Worm (Caenorhabditis elegans) whole organism, young adult: ENCODE measurements around the gene Y47D3A.31.

Source experiments
- B0336.3 ChIP-seq: fragments of 200-800 bp; sonication (Bioruptor generic); IDR thresholded peaks from 2 replicates; pipeline ENCODE4 v1.3.6; 2022; ENCODE audit warnings: missing genetic modification characterization, missing compliant biosample characterization
- C17E4.6 ChIP-seq: fragments of 200-800 bp; sonication (Bioruptor generic); IDR thresholded peaks from 2 replicates; pipeline ENCODE4 v1.3.6; 2022; ENCODE audit warnings: missing genetic modification reagents, missing genetic modification characterization, missing compliant biosample characterization
- D2030.7 ChIP-seq: fragments of 200-800 bp; sonication (Bioruptor generic); IDR thresholded peaks from 2 replicates; pipeline ENCODE4 v1.3.6; 2022; ENCODE audit warnings: missing genetic modification reagents, missing genetic modification characterization, missing compliant biosample characterization
- F10E7.11 ChIP-seq: sonication (generic microtip); optimal IDR thresholded peaks from 2 replicates; lab custom pipeline; 2017; ENCODE audit warnings: mild to moderate bottlenecking, missing genetic modification characterization, moderate library complexity, missing compliant biosample characterization
- F33H1.4 ChIP-seq: fragments of 200-800 bp; sonication (Bioruptor generic); IDR thresholded peaks from 2 replicates; pipeline ENCODE4 v1.3.6; 2022; ENCODE audit warnings: missing genetic modification reagents, missing genetic modification characterization, missing compliant biosample characterization
- F37B4.10 ChIP-seq: fragments of 200-800 bp; sonication (Bioruptor generic); IDR thresholded peaks from 2 replicates; pipeline ENCODE4 v1.3.6; 2022; ENCODE audit warnings: missing genetic modification characterization, missing compliant biosample characterization
- F49E8.2 ChIP-seq: sonication (generic microtip); optimal IDR thresholded peaks from 3 replicates; lab custom pipeline; 2017; ENCODE audit warnings: missing genetic modification characterization, mild to moderate bottlenecking, missing compliant biosample characterization, antibody characterized with exemption, moderate library complexity; ENCODE audit not compliant: insufficient read depth
- F57A8.1 ChIP-seq: fragments of 200-800 bp; sonication (Bioruptor generic); optimal IDR thresholded peaks from 2 replicates; lab custom pipeline; 2018; ENCODE audit warnings: mild to moderate bottlenecking, missing genetic modification characterization, moderate library complexity, missing compliant biosample characterization
- K11D2.4 ChIP-seq: fragments of 200-800 bp; sonication (Bioruptor generic); IDR thresholded peaks from 2 replicates; pipeline ENCODE4 v1.3.6; 2022; ENCODE audit warnings: missing genetic modification reagents, missing genetic modification characterization, missing compliant biosample characterization
- T07F8.4 ChIP-seq: sonication (generic microtip); optimal IDR thresholded peaks from 2 replicates; lab custom pipeline; 2016; ENCODE audit warnings: mild to moderate bottlenecking, missing genetic modification characterization, moderate library complexity, missing compliant biosample characterization
- Y53G8AR.9 ChIP-seq: fragments of 200-800 bp; sonication (Bioruptor generic); conservative IDR thresholded peaks from 2 replicates; pipeline ENCODE4 v1.3.6; 2022; ENCODE audit warnings: missing genetic modification reagents, missing genetic modification characterization, missing compliant biosample characterization
- Y95B8A.8 ChIP-seq: fragments of 200-800 bp; sonication (Bioruptor generic); IDR thresholded peaks from 2 replicates; pipeline ENCODE4 v1.3.6; 2022; ENCODE audit warnings: missing genetic modification reagents, missing genetic modification characterization, missing compliant biosample characterization
- akir-1 ChIP-seq: fragments of 200-800 bp; sonication (Bioruptor generic); optimal IDR thresholded peaks from 2 replicates; lab custom pipeline; 2018; ENCODE audit warnings: mild to moderate bottlenecking, missing genetic modification characterization, moderate library complexity, missing compliant biosample characterization
- ama-1 ChIP-seq, 3 experiments: fragments of 150-350 bp in 1 of 3; sonication (generic microtip) in 2 of 3; optimal IDR thresholded peaks; 2 replicates each; lab custom pipeline; 2014 to 2018; ENCODE audit warnings: missing biosample characterization in 2 of 3, missing genetic modification characterization in 2 of 3, missing genetic modification reagents in 2 of 3
- aptf-2 ChIP-seq: fragments of 200-800 bp; sonication (Bioruptor generic); conservative IDR thresholded peaks from 2 replicates; pipeline ENCODE4 v1.3.6; 2022; ENCODE audit warnings: missing genetic modification reagents, missing genetic modification characterization, missing compliant biosample characterization
- aptf-3 ChIP-seq: fragments of 200-800 bp; sonication (Bioruptor generic); IDR thresholded peaks from 2 replicates; pipeline ENCODE4 v1.3.6; 2022; ENCODE audit warnings: missing genetic modification characterization, missing compliant biosample characterization
- atf-7 ChIP-seq: sonication (generic microtip); optimal IDR thresholded peaks from 2 replicates; lab custom pipeline; 2017; ENCODE audit warnings: mild to moderate bottlenecking, missing genetic modification characterization, missing compliant biosample characterization
- attf-3 ChIP-seq: fragments of 200-800 bp; sonication (Bioruptor generic); conservative IDR thresholded peaks from 2 replicates; pipeline ENCODE4 v1.3.6; 2022; ENCODE audit warnings: missing genetic modification reagents, missing genetic modification characterization, missing compliant biosample characterization
- attf-5 ChIP-seq: fragments of 200-800 bp; sonication (Bioruptor generic); optimal IDR thresholded peaks from 2 replicates; lab custom pipeline; 2018; ENCODE audit warnings: mild to moderate bottlenecking, missing genetic modification characterization, missing compliant biosample characterization
- cebp-1 ChIP-seq, 2 experiments: fragments of 200-800 bp in 1 of 2; sonication (Bioruptor generic) in 1 of 2; sonication (generic microtip) in 1 of 2; IDR thresholded peaks in 1 of 2; optimal IDR thresholded peaks in 1 of 2; 2 replicates each; pipeline versions ENCODE4 v1.3.6 to Lab custom; 2017 to 2022; ENCODE audit warnings: missing compliant biosample characterization in 2 of 2, missing genetic modification characterization in 2 of 2, mild to moderate bottlenecking in 1 of 2, missing genetic modification reagents in 1 of 2, moderate library complexity in 1 of 2
- ceh-79 ChIP-seq: sonication (generic microtip); optimal IDR thresholded peaks from 2 replicates; lab custom pipeline; 2017; ENCODE audit warnings: mild to moderate bottlenecking, missing genetic modification characterization, missing compliant biosample characterization
- chd-7 ChIP-seq: sonication (generic microtip); optimal IDR thresholded peaks from 2 replicates; lab custom pipeline; 2016; ENCODE audit warnings: mild to moderate bottlenecking, missing genetic modification characterization, moderate library complexity, missing compliant biosample characterization
- die-1 ChIP-seq: sonication (generic microtip); optimal IDR thresholded peaks from 2 replicates; lab custom pipeline; 2016; ENCODE audit warnings: missing genotype, mild to moderate bottlenecking, missing genetic modification characterization, missing compliant biosample characterization
- dpff-1 ChIP-seq: sonication (generic microtip); optimal IDR thresholded peaks from 2 replicates; lab custom pipeline; 2017; ENCODE audit warnings: mild to moderate bottlenecking, missing genetic modification characterization, missing compliant biosample characterization
- fkh-3 ChIP-seq: sonication (generic microtip); optimal IDR thresholded peaks from 2 replicates; lab custom pipeline; 2016; ENCODE audit warnings: mild to moderate bottlenecking, missing genetic modification characterization, missing compliant biosample characterization
- gei-17 ChIP-seq: fragments of 200-800 bp; sonication (Bioruptor generic); optimal IDR thresholded peaks from 2 replicates; lab custom pipeline; 2018; ENCODE audit warnings: mild to moderate bottlenecking, missing genetic modification characterization, missing compliant biosample characterization
- hlh-26 ChIP-seq: fragments of 200-800 bp; sonication (Bioruptor generic); conservative IDR thresholded peaks from 2 replicates; pipeline ENCODE4 v1.3.6; 2022; ENCODE audit warnings: missing genetic modification reagents, missing genetic modification characterization, missing compliant biosample characterization
- hmg-20 ChIP-seq: fragments of 200-800 bp; sonication (Bioruptor generic); IDR thresholded peaks from 2 replicates; pipeline ENCODE4 v1.3.6; 2022; ENCODE audit warnings: missing genetic modification reagents, missing genetic modification characterization, missing compliant biosample characterization
- hsf-1 ChIP-seq: fragments of 200-800 bp; sonication (Bioruptor generic); IDR thresholded peaks from 2 replicates; pipeline ENCODE4 v1.3.6; 2022; ENCODE audit warnings: missing genetic modification reagents, missing genetic modification characterization, missing compliant biosample characterization
- lag-1 ChIP-seq: fragments of 200-800 bp; sonication (Bioruptor generic); IDR thresholded peaks from 2 replicates; pipeline ENCODE4 v1.3.6; 2022; ENCODE audit warnings: missing genetic modification reagents, missing genetic modification characterization, missing compliant biosample characterization
- let-607 ChIP-seq, 2 experiments: fragments of 200-800 bp in 1 of 2; sonication (Bioruptor generic) in 1 of 2; sonication (generic microtip) in 1 of 2; optimal IDR thresholded peaks; 2 replicates each; lab custom pipeline; 2016 to 2018; ENCODE audit warnings: mild to moderate bottlenecking in 2 of 2, missing compliant biosample characterization in 2 of 2, missing genetic modification characterization in 2 of 2, moderate library complexity in 2 of 2, missing genotype in 1 of 2
- lin-35 ChIP-seq, 3 experiments: fragments of 150-350 bp in 2 of 3; sonication (generic microtip) in 1 of 3; optimal IDR thresholded peaks; 2 replicates each; lab custom pipeline; 2014 to 2018; ENCODE audit warnings: missing biosample characterization in 3 of 3, missing genetic modification characterization in 3 of 3, missing genetic modification reagents in 3 of 3
- nfyb-1 ChIP-seq: fragments of 200-800 bp; sonication (Bioruptor generic); IDR thresholded peaks from 2 replicates; pipeline ENCODE4 v1.3.6; 2022; ENCODE audit warnings: missing genetic modification reagents, missing genetic modification characterization, missing compliant biosample characterization
- nhr-120 ChIP-seq: fragments of 200-800 bp; sonication (Bioruptor generic); IDR thresholded peaks from 2 replicates; pipeline ENCODE4 v1.3.6; 2022; ENCODE audit warnings: missing genetic modification characterization, missing compliant biosample characterization
- nhr-80 ChIP-seq: sonication (generic microtip); optimal IDR thresholded peaks from 2 replicates; lab custom pipeline; 2016; ENCODE audit warnings: missing genetic modification characterization, missing compliant biosample characterization
- nhr-90 ChIP-seq: sonication (generic microtip); optimal IDR thresholded peaks from 2 replicates; lab custom pipeline; 2016; ENCODE audit warnings: missing genotype, mild to moderate bottlenecking, missing genetic modification characterization, missing compliant biosample characterization
- pbrm-1 ChIP-seq: fragments of 200-800 bp; sonication (Bioruptor generic); IDR thresholded peaks from 2 replicates; pipeline ENCODE4 v1.3.6; 2022; ENCODE audit warnings: missing genetic modification reagents, missing genetic modification characterization, missing compliant biosample characterization
- pha-4 ChIP-seq: fragments of 150-350 bp; sonication (generic microtip); optimal IDR thresholded peaks from 2 replicates; lab custom pipeline; 2014; ENCODE audit warnings: missing biosample characterization, missing genetic modification reagents, missing genetic modification characterization
- rec-8 ChIP-seq, 2 experiments: sonication (generic microtip); optimal IDR thresholded peaks; 2 replicates each; lab custom pipeline; 2016; ENCODE audit warnings: mild to moderate bottlenecking in 2 of 2, missing genetic modification characterization in 2 of 2, missing genetic modification reagents in 2 of 2, missing genotype in 2 of 2, missing biosample characterization in 1 of 2, missing compliant biosample characterization in 1 of 2, moderate library complexity in 1 of 2
- rpc-1 ChIP-seq, 2 experiments: fragments of 150-350 bp in 1 of 2; sonication (generic microtip) in 1 of 2; optimal IDR thresholded peaks; 2 replicates each; lab custom pipeline; 2014 to 2018; ENCODE audit warnings: missing biosample characterization in 1 of 2, missing genetic modification characterization in 1 of 2, missing genetic modification reagents in 1 of 2, missing genotype in 1 of 2
- sdz-38 ChIP-seq: sonication (generic microtip); optimal IDR thresholded peaks from 2 replicates; lab custom pipeline; 2016; ENCODE audit warnings: missing genotype, missing genetic modification characterization, missing compliant biosample characterization
- sea-2 ChIP-seq: fragments of 200-800 bp; sonication (Bioruptor generic); IDR thresholded peaks from 2 replicates; pipeline ENCODE4 v1.3.6; 2022; ENCODE audit warnings: missing genetic modification characterization, missing compliant biosample characterization
- somi-1 ChIP-seq: fragments of 200-800 bp; sonication (Bioruptor generic); optimal IDR thresholded peaks from 2 replicates; lab custom pipeline; 2018; ENCODE audit warnings: mild to moderate bottlenecking, missing genetic modification characterization, missing compliant biosample characterization
- tbp1 ChIP-seq: fragments of 200-800 bp; sonication (Bioruptor generic); optimal IDR thresholded peaks from 2 replicates; lab custom pipeline; 2018; ENCODE audit warnings: mild to moderate bottlenecking, missing genetic modification characterization, missing compliant biosample characterization
- tlf-1 ChIP-seq: fragments of 200-800 bp; sonication (Bioruptor generic); optimal IDR thresholded peaks from 2 replicates; lab custom pipeline; 2018; ENCODE audit warnings: mild to moderate bottlenecking, missing genetic modification characterization, missing compliant biosample characterization
- xnd-1 ChIP-seq: sonication (generic microtip); optimal IDR thresholded peaks from 2 replicates; lab custom pipeline; 2016; ENCODE audit warnings: missing genotype, missing genetic modification reagents, missing genetic modification characterization, missing compliant biosample characterization
- zfh-2 ChIP-seq: fragments of 200-800 bp; sonication (Bioruptor generic); conservative IDR thresholded peaks from 2 replicates; pipeline ENCODE4 v1.3.6; 2022; ENCODE audit warnings: missing genetic modification reagents, missing genetic modification characterization, missing compliant biosample characterization
- ztf-28 ChIP-seq: fragments of 200-800 bp; sonication (Bioruptor generic); IDR thresholded peaks from 2 replicates; pipeline ENCODE4 v1.3.6; 2022; ENCODE audit warnings: missing genetic modification reagents, missing genetic modification characterization, missing compliant biosample characterization

The Y47D3A.31 gene

ce11 chrIII:11197327-11197726, 40.3 kb upstream of the Y47D3A.31 start:
- TF ChIP-seq die-1 (no peak), sdz-38 (tag; lab: Kevin White, UChicago) (no peak), F37B4.10 (GFP tag; lab: Robert Waterston, UW) (no peak), attf-3 (no peak), aptf-2 (no peak), sea-2 (no peak), F10E7.11 (tag; lab: Kevin White, UChicago) (no peak), nhr-80 (peak; percentile 86), F57A8.1 (GFP tag; lab: Kevin White, UChicago) (no peak), ztf-28 (GFP tag; lab: Robert Waterston, UW) (no peak), chd-7 (tag; lab: Kevin White, UChicago) (no peak), fkh-3 (tag; lab: Kevin White, UChicago) (no peak), T07F8.4 (tag; lab: Kevin White, UChicago) (no peak), pbrm-1 (no peak), F49E8.2 (tag; lab: Kevin White, UChicago) (no peak), hlh-26 (GFP tag; lab: Robert Waterston, UW) (no peak), xnd-1 (no peak), somi-1 (no peak), aptf-3 (GFP tag; lab: Robert Waterston, UW) (no peak), nhr-120 (GFP tag; lab: Robert Waterston, UW) (no peak), cebp-1 (GFP tag; IDR thresholded peaks at IDR 0.05; lab: Robert Waterston, UW) (no peak), cebp-1 (tag; optimal IDR thresholded peaks at IDR 0.05; lab: Kevin White, UChicago) (peak; percentile 62), let-607 (tag; optimal IDR thresholded peaks at IDR 0.05; lab: Kevin White, UChicago) (no peak), rec-8 (tag; optimal IDR thresholded peaks at IDR 0.05; lab: Kevin White, UChicago) (no peak), ceh-79 (no peak), D2030.7 (GFP tag; lab: Robert Waterston, UW) (no peak), lin-35 (GFP tag; optimal IDR thresholded peaks at IDR 0.05; lab: Kevin White, UChicago) (no peak), hmg-20 (no peak), B0336.3 (GFP tag; lab: Robert Waterston, UW) (peak; percentile 78), C17E4.6 (GFP tag; lab: Robert Waterston, UW) (no peak), Y53G8AR.9 (GFP tag; lab: Robert Waterston, UW) (no peak), lag-1 (GFP tag; lab: Robert Waterston, UW) (no peak), zfh-2 (GFP tag; lab: Robert Waterston, UW) (no peak), pha-4 (tag; lab: Kevin White, UChicago) (no peak), atf-7 (peak; percentile 66), tlf-1 (no peak), tbp1 (GFP tag; lab: Kevin White, UChicago) (peak; percentile 17), attf-5 (GFP tag; lab: Kevin White, UChicago) (peak; percentile 35), rpc-1 (optimal IDR thresholded peaks at IDR 0.05; lab: Kevin White, UChicago) (no peak), rpc-1 (tag; optimal IDR thresholded peaks at IDR 0.05; lab: Kevin White, UChicago) (no peak), Y95B8A.8 (GFP tag; lab: Robert Waterston, UW) (no peak), akir-1 (GFP tag; lab: Kevin White, UChicago) (no peak), nfyb-1 (GFP tag; lab: Robert Waterston, UW) (no peak; the same call in 1 of the 2 replicates), ama-1 (optimal IDR thresholded peaks at IDR 0.05; lab: Kevin White, UChicago) (no peak), ama-1 (GFP tag; optimal IDR thresholded peaks at IDR 0.05; lab: Kevin White, UChicago) (no peak), hsf-1 (no peak), K11D2.4 (GFP tag; lab: Robert Waterston, UW) (0 out of 2 replicates have a peak, but pooled peaks have one; percentile 35), nhr-90 (tag; lab: Kevin White, UChicago) (no peak), dpff-1 (tag; lab: Kevin White, UChicago) (no peak), gei-17 (GFP tag; lab: Kevin White, UChicago) (no peak), F33H1.4 (no peak)
